Worm (Caenorhabditis elegans): ENCODE measurements around the gene T04A6.1.

T04A6.1 gene

DNA sequence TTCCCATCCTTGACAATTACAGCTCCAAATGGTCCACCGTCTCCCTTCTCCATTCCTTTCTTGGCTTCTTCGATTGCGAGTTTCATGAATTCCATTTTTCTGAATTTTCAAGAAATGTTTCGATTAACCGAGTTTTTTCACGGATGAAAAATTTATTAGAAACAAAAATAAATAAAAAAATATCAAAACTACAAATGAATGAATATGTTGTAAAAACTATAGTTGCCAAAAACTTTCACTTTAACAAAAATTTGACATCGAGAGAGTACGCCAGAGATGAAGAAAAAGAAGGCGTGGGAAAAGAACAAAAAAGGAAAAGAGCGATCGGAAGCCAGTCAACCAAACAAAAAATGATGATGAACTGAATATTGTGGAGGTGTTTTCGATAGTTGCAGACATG lies 33.4 kb upstream of the T04A6.1 start, which contains the start of gene R13A5.10:
R13A5.10 (minus strand) TSS at position 101 of the 400 bp plus-strand sequence.
- no peak for TF ChIP-seq lin-29 (GFP tag; IDR thresholded peaks at IDR 0.05)
- TF ChIP-seq ceh-20 (GFP tag; IDR thresholded peaks at IDR 0.05): no peak
- TF ChIP-seq unc-130 (GFP tag; optimal IDR thresholded peaks at IDR 0.05): no peak
- TF ChIP-seq dpl-1 (GFP tag; optimal IDR thresholded peaks at IDR 0.05): no peak
- no peak for TF ChIP-seq daf-19 (GFP tag; conservative IDR thresholded peaks at IDR 0.05)
- TF ChIP-seq F44E2.7 (GFP tag; IDR thresholded peaks at IDR 0.05): no peak
- TF ChIP-seq zfp-2 (tag; optimal IDR thresholded peaks at IDR 0.05): no peak
- no peak for TF ChIP-seq tag-97 (GFP tag; IDR thresholded peaks at IDR 0.05)
- TF ChIP-seq saeg-2 (GFP tag; IDR thresholded peaks at IDR 0.05): no peak
- TF ChIP-seq daf-12 (tag; optimal IDR thresholded peaks at IDR 0.05): no peak
- no peak for TF ChIP-seq egl-27 (tag; optimal IDR thresholded peaks at IDR 0.05)
- no peak for TF ChIP-seq hlh-30 (tag; optimal IDR thresholded peaks at IDR 0.05; ENCODE audit: insufficient read depth)
- TF ChIP-seq spr-3 (GFP tag; optimal IDR thresholded peaks at IDR 0.05): no peak
- no peak for TF ChIP-seq zip-11 (GFP tag; IDR thresholded peaks at IDR 0.05)
- no peak for TF ChIP-seq vab-7 (GFP tag; IDR thresholded peaks at IDR 0.05)
- TF ChIP-seq zfp-3 (GFP tag; conservative IDR thresholded peaks at IDR 0.05): no peak

DNA sequence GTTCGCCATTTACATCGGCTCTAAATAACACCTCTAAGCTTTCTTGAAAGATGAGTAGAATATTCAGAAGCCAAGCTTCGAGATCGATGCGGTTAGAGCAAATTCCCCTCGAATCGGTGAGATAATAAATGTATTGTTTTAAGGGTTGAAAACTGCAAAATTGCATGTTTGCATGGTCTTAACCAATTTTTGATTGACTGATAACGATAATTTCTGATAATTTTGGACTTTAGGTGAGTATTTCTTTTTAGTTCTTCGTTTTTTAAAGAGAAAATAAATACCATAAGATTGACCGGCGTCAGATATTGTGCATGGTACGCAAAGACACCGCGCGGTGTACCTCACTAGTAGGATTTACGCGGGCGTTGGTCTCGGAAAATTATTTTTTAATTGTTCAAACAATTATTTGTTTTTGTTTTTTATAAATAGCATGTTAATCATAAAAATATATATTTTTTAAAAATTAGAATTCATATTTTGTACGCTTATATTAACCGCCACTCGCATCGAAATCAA lies 32.1 kb upstream of the T04A6.1 start, which contains the start of gene cup-5:
cup-5 (plus strand) TSS at position 51 of the 516 bp plus-strand sequence.
- TF ChIP-seq mxl-3 (GFP tag; optimal IDR thresholded peaks at IDR 0.05) (no peak), nhr-77 (tag; optimal IDR thresholded peaks at IDR 0.05) (no peak), mes-2 (tag; optimal IDR thresholded peaks at IDR 0.05; ENCODE audit: poor library complexity, severe bottlenecking) (peak; percentile 77), set-16 (GFP tag; IDR thresholded peaks at IDR 0.05) (no peak), egl-43 (GFP tag; IDR thresholded peaks at IDR 0.05) (no peak), snpc-1.2 (GFP tag; IDR thresholded peaks at IDR 0.05) (no peak), pha-4 (GFP tag; IDR thresholded peaks at IDR 0.05) (no peak), pha-4 (tag; optimal IDR thresholded peaks at IDR 0.05) (peak; percentile 52), ama-1 (optimal IDR thresholded peaks at IDR 0.05) (no peak), nhr-25 (tag; optimal IDR thresholded peaks at IDR 0.05; ENCODE audit: borderline replicate concordance, insufficient read depth) (no peak), R02D3.7 (tag; optimal IDR thresholded peaks at IDR 0.05) (peak; percentile 79), daf-16 (GFP tag; optimal IDR thresholded peaks at IDR 0.05) (no peak), daf-16 (tag; optimal IDR thresholded peaks at IDR 0.05) (no peak), nhr-111 (GFP tag; optimal IDR thresholded peaks at IDR 0.05) (no peak), egl-27 (tag; optimal IDR thresholded peaks at IDR 0.05) (no peak), dpl-1 (GFP tag; optimal IDR thresholded peaks at IDR 0.05) (peak; percentile 48), T20F7.1 (GFP tag; optimal IDR thresholded peaks at IDR 0.05) (peak; percentile 11), nhr-76 (tag; optimal IDR thresholded peaks at IDR 0.05) (no peak)

DNA sequence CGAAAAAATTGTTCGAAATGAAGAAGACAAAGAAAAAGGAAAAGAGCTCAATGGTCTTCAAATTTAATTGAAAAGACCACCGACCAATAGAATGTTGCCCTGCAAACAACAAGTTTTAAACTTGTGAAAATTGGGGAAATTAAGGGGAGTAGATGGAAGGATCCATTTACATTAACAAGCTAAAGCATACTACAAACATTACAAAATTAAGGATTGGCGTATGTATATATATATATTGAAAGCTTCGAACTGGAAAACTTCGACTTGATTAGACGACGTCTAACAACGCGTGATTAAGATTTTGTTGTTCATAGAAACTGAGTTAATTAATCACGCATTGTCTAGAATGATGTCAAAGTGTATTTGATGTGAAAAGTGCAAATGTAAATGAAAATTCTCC lies 28.1 kb upstream of the T04A6.1 start, which contains the start of gene R13A5.15:
R13A5.15 (minus strand) TSS at position 101 of the 400 bp plus-strand sequence.
- no peak for TF ChIP-seq F44E2.7 (GFP tag; IDR thresholded peaks at IDR 0.05)
- TF ChIP-seq hmg-1.1 (GFP tag; IDR thresholded peaks at IDR 0.05): no peak
- TF ChIP-seq fkh-10 (GFP tag; optimal IDR thresholded peaks at IDR 0.05): no peak
- no peak for TF ChIP-seq zfp-3 (GFP tag; conservative IDR thresholded peaks at IDR 0.05)
- TF ChIP-seq ceh-82 (tag; optimal IDR thresholded peaks at IDR 0.05): no peak
- TF ChIP-seq F37D6.2 (tag; optimal IDR thresholded peaks at IDR 0.05): no peak
- no peak for TF ChIP-seq lim-7 (GFP tag; IDR thresholded peaks at IDR 0.05)
- TF ChIP-seq sdz-12 (GFP tag; optimal IDR thresholded peaks at IDR 0.05): no peak
- no peak for TF ChIP-seq mep-1 (tag; optimal IDR thresholded peaks at IDR 0.05)
- no peak for TF ChIP-seq daf-8 (GFP tag; IDR thresholded peaks at IDR 0.05)
- no peak for TF ChIP-seq egl-27 (tag; optimal IDR thresholded peaks at IDR 0.05)
- no peak for TF ChIP-seq dmd-9 (GFP tag; IDR thresholded peaks at IDR 0.05)
- no peak for TF ChIP-seq nhr-41 (GFP tag; IDR thresholded peaks at IDR 0.05)
- TF ChIP-seq aly-2 (tag; optimal IDR thresholded peaks at IDR 0.05): no peak
- TF ChIP-seq ces-1 (GFP tag; optimal IDR thresholded peaks at IDR 0.05): no peak
- no peak for TF ChIP-seq daf-16 (GFP tag; optimal IDR thresholded peaks at IDR 0.05)
- no peak for TF ChIP-seq daf-16 (tag; optimal IDR thresholded peaks at IDR 0.05)
- TF ChIP-seq unc-62 (GFP tag; optimal IDR thresholded peaks at IDR 0.05 in 1 of 2): no peak
- TF ChIP-seq unc-62 (tag; optimal IDR thresholded peaks at IDR 0.05): no peak
- TF ChIP-seq lin-39 (tag; optimal IDR thresholded peaks at IDR 0.05): no peak
- TF ChIP-seq Y105C5A.15 (GFP tag; IDR thresholded peaks at IDR 0.05): no peak
- TF ChIP-seq Y75B8A.6 (GFP tag; IDR thresholded peaks at IDR 0.05): no peak

Data from whole organism, L4 larva.